Fruit fly (Drosophila melanogaster) whole organism, prepupa: Measurements from ENCODE around the gene Gr63a.
A peak's percentile ranks its signal among the peaks of the same experiment; 100 is the strongest.

Experiments
- CG11294 ChIP-seq: fragments of 200-800 bp; sonication (Bioruptor generic); IDR thresholded peaks from 2 replicates; pipeline ENCODE4 v1.3.6; 2022; ENCODE audit warnings: missing biosample characterization, missing genetic modification characterization
- CG6792 ChIP-seq: fragments of 200-800 bp; sonication (Bioruptor generic); optimal IDR thresholded peaks from 3 replicates; lab custom pipeline; 2016; ENCODE audit warnings: missing biosample characterization, missing genetic modification characterization
- CG8319 ChIP-seq: fragments of 200-800 bp; sonication (Bioruptor generic); optimal IDR thresholded peaks from 3 replicates; lab custom pipeline; 2016; ENCODE audit warnings: missing biosample characterization, missing genetic modification characterization
- Lpt ChIP-seq: fragments of 200-800 bp; sonication (Bioruptor generic); optimal IDR thresholded peaks from 3 replicates; lab custom pipeline; 2016; ENCODE audit warnings: missing biosample characterization, missing genetic modification characterization
- acj6 ChIP-seq: fragments of 200-800 bp; sonication (Bioruptor generic); optimal IDR thresholded peaks from 3 replicates; lab custom pipeline; 2016; ENCODE audit warnings: missing biosample characterization, missing genetic modification characterization
- dac ChIP-seq: fragments of 200-800 bp; sonication (Bioruptor generic); optimal IDR thresholded peaks from 2 replicates; lab custom pipeline; 2017; ENCODE audit warnings: missing biosample characterization, mild to moderate bottlenecking, missing genetic modification characterization
- salr ChIP-seq, 2 experiments: fragments of 200-800 bp; sonication (Bioruptor generic); optimal IDR thresholded peaks; 3 replicates each; lab custom pipeline; 2016 to 2018; ENCODE audit warnings: missing biosample characterization in 2 of 2, missing genetic modification characterization in 2 of 2, mild to moderate bottlenecking in 1 of 2

- TF ChIP-seq acj6 (GFP tag; lab: Kevin White, UChicago) (peak; percentile 87), Lpt (peak; percentile 53), dac (GFP tag; lab: Kevin White, UChicago) (no peak), CG6792 (GFP tag; lab: Kevin White, UChicago) (peak; percentile 85), CG11294 (peak; percentile 37; the same call in 1 of the 2 replicates), salr (GFP tag; optimal IDR thresholded peaks at IDR 0.05; lab: Kevin White, UChicago) (peak; percentile 51 to 62), CG8319 (GFP tag; lab: Kevin White, UChicago) (peak; percentile 71)
Observed at dm6 chr3L:3928205-3928942, 32.0 kb upstream of the Gr63a start.
